Worm (Caenorhabditis elegans): ENCODE data around the gene H28G03.3.

The H28G03.3 gene

ce11 chrX:5208831-5209230, 17.3 kb downstream of the H28G03.3 start:
- TF ChIP-seq ZK546.5 (tag; optimal IDR thresholded peaks at IDR 0.05) (no peak), fos-1 (tag; optimal IDR thresholded peaks at IDR 0.05) (peak; percentile 28), nhr-237 (tag; optimal IDR thresholded peaks at IDR 0.05) (no peak), C34F6.9 (tag; optimal IDR thresholded peaks at IDR 0.05) (no peak), unc-39 (tag; optimal IDR thresholded peaks at IDR 0.05) (no peak), lin-13 (GFP tag; optimal IDR thresholded peaks at IDR 0.05) (no peak), lin-11 (tag; optimal IDR thresholded peaks at IDR 0.05) (no peak), dmd-4 (tag; optimal IDR thresholded peaks at IDR 0.05) (no peak), sma-3 (GFP tag; optimal IDR thresholded peaks at IDR 0.05) (no peak), mdl-1 (tag; optimal IDR thresholded peaks at IDR 0.05) (no peak), ceh-82 (tag; optimal IDR thresholded peaks at IDR 0.05) (no peak), zag-1 (tag; optimal IDR thresholded peaks at IDR 0.05) (no peak), mbf-1 (tag; optimal IDR thresholded peaks at IDR 0.05) (no peak), crh-2 (tag; optimal IDR thresholded peaks at IDR 0.05) (no peak), sma-9 (GFP tag; optimal IDR thresholded peaks at IDR 0.05) (peak; percentile 40), sma-9 (tag; optimal IDR thresholded peaks at IDR 0.05) (no peak), nhr-12 (tag; optimal IDR thresholded peaks at IDR 0.05) (no peak), blmp-1 (tag; optimal IDR thresholded peaks at IDR 0.05; ENCODE audit: insufficient read depth) (peak; percentile 32), ceh-16 (tag; optimal IDR thresholded peaks at IDR 0.05) (no peak), Y55F3AM.14 (GFP tag; optimal IDR thresholded peaks at IDR 0.05) (no peak), mab-5 (tag; optimal IDR thresholded peaks at IDR 0.05) (no peak)

ce11 chrX:5208326-5208725, 17.8 kb downstream of the H28G03.3 start:
- no peak for TF ChIP-seq peb-1 (tag; optimal IDR thresholded peaks at IDR 0.05)
- no peak for TF ChIP-seq snpc-4 (tag; optimal IDR thresholded peaks at IDR 0.05)
- TF ChIP-seq sma-3 (GFP tag; optimal IDR thresholded peaks at IDR 0.05), result no peak
- TF ChIP-seq nhr-21 (tag; optimal IDR thresholded peaks at IDR 0.05), result no peak
- peak; percentile 71 for TF ChIP-seq F13H6.1 (tag; optimal IDR thresholded peaks at IDR 0.05)
- no peak for TF ChIP-seq ZK546.5 (tag; optimal IDR thresholded peaks at IDR 0.05)
- no peak for TF ChIP-seq ztf-11 (tag; optimal IDR thresholded peaks at IDR 0.05)
- peak in 1 of 2 experiments; percentile 8 for TF ChIP-seq lsy-2 (tag; optimal IDR thresholded peaks at IDR 0.05)
- TF ChIP-seq nhr-10 (tag; optimal IDR thresholded peaks at IDR 0.05), result no peak
- no peak for TF ChIP-seq egl-27 (tag; optimal IDR thresholded peaks at IDR 0.05)
- TF ChIP-seq mbf-1 (tag; optimal IDR thresholded peaks at IDR 0.05), result no peak
- TF ChIP-seq nhr-129 (tag; optimal IDR thresholded peaks at IDR 0.05), result peak; percentile 22

- no peak for TF ChIP-seq unc-39 (tag; optimal IDR thresholded peaks at IDR 0.05)
- TF ChIP-seq fos-1 (tag; optimal IDR thresholded peaks at IDR 0.05), result peak; percentile 14
- TF ChIP-seq crh-2 (tag; optimal IDR thresholded peaks at IDR 0.05), result peak; percentile 13
Measured at ce11 chrX:5207819-5208218, 18.3 kb downstream of the H28G03.3 start.

- TF ChIP-seq sma-9 (GFP tag; optimal IDR thresholded peaks at IDR 0.05) (peak; percentile 18), sma-9 (tag; optimal IDR thresholded peaks at IDR 0.05) (no peak), nhr-129 (tag; optimal IDR thresholded peaks at IDR 0.05) (peak; percentile 22), zag-1 (tag; optimal IDR thresholded peaks at IDR 0.05) (no peak), nhr-10 (tag; optimal IDR thresholded peaks at IDR 0.05) (no peak), mab-5 (tag; optimal IDR thresholded peaks at IDR 0.05) (no peak)
Measured at ce11 chrX:5205561-5205960, 20.6 kb downstream of the H28G03.3 start, which contains the start of gene H28G03.2. TSS of gene H28G03.2 (plus strand) at chrX:5205760.

ce11 chrX:5202923-5203322, 23.2 kb downstream of the H28G03.3 start:
- TF ChIP-seq dmd-4 (tag; optimal IDR thresholded peaks at IDR 0.05) (no peak), nhr-12 (tag; optimal IDR thresholded peaks at IDR 0.05) (no peak), lsy-2 (tag; optimal IDR thresholded peaks at IDR 0.05) (no peak), lin-13 (GFP tag; optimal IDR thresholded peaks at IDR 0.05) (no peak), elt-1 (tag; optimal IDR thresholded peaks at IDR 0.05) (no peak), F13H6.1 (tag; optimal IDR thresholded peaks at IDR 0.05) (no peak), nhr-237 (tag; optimal IDR thresholded peaks at IDR 0.05) (no peak), nhr-6 (tag; optimal IDR thresholded peaks at IDR 0.05) (no peak), nhr-23 (tag; optimal IDR thresholded peaks at IDR 0.05) (no peak), ama-1 (optimal IDR thresholded peaks at IDR 0.05) (no peak)

- TF ChIP-seq fos-1 (tag; optimal IDR thresholded peaks at IDR 0.05), result peak; percentile 43
- TF ChIP-seq C34F6.9 (tag; optimal IDR thresholded peaks at IDR 0.05), result no peak
Measured at ce11 chrX:5202399-5202798, 23.8 kb downstream of the H28G03.3 start.
